Worm (Caenorhabditis elegans): Measurements from ENCODE around the gene srz-16.

DNA sequence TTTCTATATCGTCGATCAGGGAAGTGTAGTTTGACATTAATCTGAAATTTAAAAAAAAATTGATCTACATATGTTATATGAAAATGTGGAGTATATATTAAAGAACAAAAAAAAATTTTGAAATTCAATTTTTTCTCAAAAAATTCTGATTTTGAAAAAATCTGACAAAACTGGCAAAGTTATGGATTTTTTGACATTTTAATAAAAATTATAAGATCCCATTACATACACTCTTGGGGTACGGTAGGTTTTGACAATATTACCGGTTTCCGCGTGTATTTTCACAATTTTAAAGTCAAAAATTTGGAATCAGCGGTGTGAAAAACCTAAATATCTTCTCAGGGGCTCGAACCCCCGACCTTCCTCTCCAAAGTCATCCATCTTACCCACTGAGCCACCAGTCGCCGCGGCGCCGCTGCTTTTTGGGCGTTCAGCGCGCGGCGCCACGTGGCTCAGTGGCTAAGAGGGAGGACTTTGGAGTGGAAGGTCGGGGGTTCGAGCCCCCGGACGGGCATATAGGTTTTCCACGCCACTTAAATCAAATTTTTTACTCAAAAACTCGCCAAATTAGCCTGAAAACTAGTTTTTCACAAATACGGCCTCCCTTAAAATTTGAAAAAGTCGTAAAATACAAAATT lies 48.0 kb downstream of the srz-16 start, which contains the start of gene Y113G7A.14:
- TF ChIP-seq W03F9.2 (tag; optimal IDR thresholded peaks at IDR 0.05) (no peak), him-1 (tag; optimal IDR thresholded peaks at IDR 0.05) (no peak), dao-5 (tag; optimal IDR thresholded peaks at IDR 0.05) (no peak)

Measured in whole organism, L4/young adult.